Fruit fly (Drosophila melanogaster) whole organism, wandering third instar larva: ENCODE measurements around the gene CG43693.

Experiments
- HLH106 ChIP-seq: fragments of 200-800 bp; optimal IDR thresholded peaks from 3 replicates; lab custom pipeline; 2019; ENCODE audit warnings: missing biosample characterization, mild to moderate bottlenecking, missing genetic modification characterization, moderate library complexity
- ey ChIP-seq: fragments of 200-800 bp; sonication (Bioruptor generic); optimal IDR thresholded peaks from 2 replicates; lab custom pipeline; 2016; ENCODE audit warnings: missing biosample characterization, missing genetic modification characterization

DNA sequence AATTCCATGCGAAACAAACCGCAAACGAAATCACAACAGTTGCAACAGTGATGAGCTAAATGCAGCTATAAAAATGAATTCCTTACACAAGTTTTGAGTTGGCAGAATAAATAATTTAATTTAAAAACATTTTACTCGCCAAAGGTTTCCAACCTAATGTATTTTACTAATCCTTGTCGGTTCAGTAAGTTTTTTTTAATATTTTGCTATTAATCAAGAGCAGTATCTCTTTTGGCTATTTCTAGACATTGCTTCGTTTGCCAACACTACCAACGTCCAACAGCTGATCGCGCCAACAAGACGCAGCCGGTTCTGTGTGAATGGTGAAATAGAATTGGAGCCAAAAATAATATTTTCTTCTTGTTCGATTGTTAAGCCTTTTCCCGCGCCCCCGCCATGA, 13.5 kb upstream of the CG43693 start, which contains the start of the genes CG32075, CG45101 and SuUR:
- TF ChIP-seq ey (GFP tag; lab: Kevin White, UChicago): peak; percentile 90
- peak; percentile 89 for TF ChIP-seq HLH106 (tag; lab: Kevin White, UChicago)
